Worm (Caenorhabditis elegans): ENCODE data around the gene fbxb-55.

fbxb-55 gene

ce11 chrIV:4034883-4035282 is 33.7 kb upstream of the fbxb-55 start, which contains the start of gene hlh-30:
Gene hlh-30, minus strand, starts transcription at chrIV:4034951.
- TF ChIP-seq sma-9 (GFP tag; optimal IDR thresholded peaks at IDR 0.05) (peak; percentile 76), sma-9 (tag; optimal IDR thresholded peaks at IDR 0.05) (no peak), elt-3 (tag; optimal IDR thresholded peaks at IDR 0.05) (no peak), unc-55 (GFP tag; optimal IDR thresholded peaks at IDR 0.05) (peak; percentile 76), ceh-16 (tag; optimal IDR thresholded peaks at IDR 0.05) (no peak), ama-1 (optimal IDR thresholded peaks at IDR 0.05) (no peak), nhr-11 (tag; optimal IDR thresholded peaks at IDR 0.05) (no peak), nhr-10 (tag; optimal IDR thresholded peaks at IDR 0.05) (no peak), R02D3.7 (tag; optimal IDR thresholded peaks at IDR 0.05) (no peak), nhr-25 (tag; optimal IDR thresholded peaks at IDR 0.05) (no peak), nhr-237 (tag; optimal IDR thresholded peaks at IDR 0.05) (no peak), fos-1 (tag; optimal IDR thresholded peaks at IDR 0.05) (peak; percentile 56), nhr-12 (tag; optimal IDR thresholded peaks at IDR 0.05) (no peak), C34F6.9 (tag; optimal IDR thresholded peaks at IDR 0.05) (peak; percentile 73), lin-11 (tag; optimal IDR thresholded peaks at IDR 0.05) (peak; percentile 63), ztf-11 (tag; optimal IDR thresholded peaks at IDR 0.05) (no peak), lin-13 (GFP tag; optimal IDR thresholded peaks at IDR 0.05) (peak; percentile 20), gmeb-1 (tag; optimal IDR thresholded peaks at IDR 0.05) (no peak), nhr-21 (tag; optimal IDR thresholded peaks at IDR 0.05) (no peak), snpc-4 (tag; optimal IDR thresholded peaks at IDR 0.05) (no peak), skn-1 (tag; optimal IDR thresholded peaks at IDR 0.05) (no peak), Y55F3AM.14 (GFP tag; optimal IDR thresholded peaks at IDR 0.05) (peak; percentile 20), ZK546.5 (tag; optimal IDR thresholded peaks at IDR 0.05) (no peak), mbf-1 (tag; optimal IDR thresholded peaks at IDR 0.05) (no peak), sem-4 (tag; optimal IDR thresholded peaks at IDR 0.05) (no peak), dmd-4 (tag; optimal IDR thresholded peaks at IDR 0.05) (no peak), lin-39 (tag; optimal IDR thresholded peaks at IDR 0.05) (no peak), crh-2 (tag; optimal IDR thresholded peaks at IDR 0.05) (peak; percentile 38), elt-1 (tag; optimal IDR thresholded peaks at IDR 0.05) (no peak), nhr-6 (tag; optimal IDR thresholded peaks at IDR 0.05) (no peak), ztf-4 (tag; optimal IDR thresholded peaks at IDR 0.05) (peak; percentile 7), alr-1 (tag; optimal IDR thresholded peaks at IDR 0.05) (no peak), F13H6.1 (tag; optimal IDR thresholded peaks at IDR 0.05) (peak; percentile 72), sma-3 (GFP tag; optimal IDR thresholded peaks at IDR 0.05) (no peak), zag-1 (tag; optimal IDR thresholded peaks at IDR 0.05) (peak; percentile 62), mdl-1 (tag; optimal IDR thresholded peaks at IDR 0.05) (peak; percentile 5 to 33), unc-39 (tag; optimal IDR thresholded peaks at IDR 0.05) (no peak), mab-5 (tag; optimal IDR thresholded peaks at IDR 0.05) (no peak), blmp-1 (tag; optimal IDR thresholded peaks at IDR 0.05; ENCODE audit: insufficient read depth) (no peak), egl-27 (tag; optimal IDR thresholded peaks at IDR 0.05) (no peak), ztf-1 (GFP tag; conservative IDR thresholded peaks at IDR 0.05) (no peak), lsy-2 (tag; optimal IDR thresholded peaks at IDR 0.05) (peak; percentile 28 to 69), nhr-129 (tag; optimal IDR thresholded peaks at IDR 0.05) (peak; percentile 48), aly-2 (tag; optimal IDR thresholded peaks at IDR 0.05) (no peak), nhr-23 (tag; optimal IDR thresholded peaks at IDR 0.05) (no peak), nhr-77 (tag; optimal IDR thresholded peaks at IDR 0.05) (no peak), ceh-82 (tag; optimal IDR thresholded peaks at IDR 0.05) (no peak), unc-62 (GFP tag; optimal IDR thresholded peaks at IDR 0.05) (no peak), peb-1 (tag; optimal IDR thresholded peaks at IDR 0.05) (no peak)
